Fruit fly (Drosophila melanogaster) ovary, adult (tissue): Measurements from ENCODE around the gene CG42504.

Source experiments
- CG17801 ChIP-seq: fragments of 200-800 bp; optimal IDR thresholded peaks from 2 replicates; lab custom pipeline; 2019; ENCODE audit warnings: missing biosample characterization, mild to moderate bottlenecking, missing genetic modification characterization, moderate library complexity; ENCODE audit not compliant: partially characterized antibody

CG42504 gene

dm6 chr3R:12031657-12032056 lies at the start of gene CG42504, which contains the start of the genes CG31358 and CG42505:
TSS of gene CG42504 (minus strand) at chr3R:12031757.
TSS of gene CG31358 (minus strand) at chr3R:12031757.
TSS of gene CG42505 (minus strand) at chr3R:12031757.
- TF ChIP-seq CG17801 (GFP tag; lab: Kevin White, UChicago) = no peak

- TF ChIP-seq CG17801 (GFP tag; lab: Kevin White, UChicago) = no peak
Observed at dm6 chr3R:12080370-12080968, 48.9 kb upstream of the CG42504 start.

- TF ChIP-seq CG17801 (GFP tag; lab: Kevin White, UChicago) = no peak
Observed at dm6 chr3R:12078961-12079360, 47.4 kb upstream of the CG42504 start.

dm6 chr3R:12062844-12063243 lies 31.3 kb upstream of the CG42504 start, which contains the start of gene CG14740:
TSS of gene CG14740 (minus strand) at chr3R:12062944.
- TF ChIP-seq CG17801 (GFP tag; lab: Kevin White, UChicago) = no peak

- no peak for TF ChIP-seq CG17801 (GFP tag; lab: Kevin White, UChicago)
Observed at dm6 chr3R:12049113-12049512, 17.6 kb upstream of the CG42504 start, which contains the start of gene CG14739. TSS of gene CG14739 (minus strand) at chr3R:12049213.

dm6 chr3R:12040228-12040627 lies 8.7 kb upstream of the CG42504 start, which contains the start of gene CG14736:
TSS of gene CG14736 (plus strand) at chr3R:12040528.
- TF ChIP-seq CG17801 (GFP tag; lab: Kevin White, UChicago) = no peak

- no peak for TF ChIP-seq CG17801 (GFP tag; lab: Kevin White, UChicago)
Observed at dm6 chr3R:12032842-12033241, 1.3 kb upstream of the CG42504 start, which contains the start of gene ssp5. TSS of gene ssp5 (plus strand) at chr3R:12033142.

dm6 chr3R:12020987-12021386 lies 10.6 kb downstream of the CG42504 start:
- no peak for TF ChIP-seq CG17801 (GFP tag; lab: Kevin White, UChicago)

dm6 chr3R:12016828-12017280 lies 14.7 kb downstream of the CG42504 start, which contains the start of the genes DCAF12 and Spt3:
TSS of gene DCAF12 (minus strand) at chr3R:12017031.
TSS of gene Spt3 (plus strand) at chr3R:12017156.
- peak; percentile 53 for TF ChIP-seq CG17801 (GFP tag; lab: Kevin White, UChicago)

- TF ChIP-seq CG17801 (GFP tag; lab: Kevin White, UChicago) = peak; percentile 82
Observed at dm6 chr3R:12010202-12010824, 21.2 kb downstream of the CG42504 start, which contains the start of the genes KLHL18 and GCC185. TSS of gene KLHL18 (minus strand) at chr3R:12010434. TSS of gene GCC185 (plus strand) at chr3R:12010772.

dm6 chr3R:12006417-12006816 lies 25.1 kb downstream of the CG42504 start:
- TF ChIP-seq CG17801 (GFP tag; lab: Kevin White, UChicago) = no peak

dm6 chr3R:12005417-12005816 lies 26.1 kb downstream of the CG42504 start, which contains the start of gene Tk:
TSS of gene Tk (minus strand) at chr3R:12005473.
- no peak for TF ChIP-seq CG17801 (GFP tag; lab: Kevin White, UChicago)

- peak; percentile 1 for TF ChIP-seq CG17801 (GFP tag; lab: Kevin White, UChicago)
Observed at dm6 chr3R:11999074-11999473, 32.5 kb downstream of the CG42504 start, which contains the start of gene Ect3. TSS of gene Ect3 (plus strand) at chr3R:11999278.

dm6 chr3R:11998130-11998529 lies 33.4 kb downstream of the CG42504 start:
- no peak for TF ChIP-seq CG17801 (GFP tag; lab: Kevin White, UChicago)

dm6 chr3R:11992934-11993670 lies 38.5 kb downstream of the CG42504 start, which contains the start of gene mfas:
TSS of gene mfas (minus strand) at chr3R:11993315.
- TF ChIP-seq CG17801 (GFP tag; lab: Kevin White, UChicago) = no peak
